Worm (Caenorhabditis elegans) whole organism, late embryonic: ENCODE data around the gene R01H2.8.

Experiments used
- unc-3 ChIP-seq, 2 experiments: fragments of 200-800 bp in 1 of 2; sonication (Bioruptor generic) in 1 of 2; sonication (generic microtip) in 1 of 2; conservative IDR thresholded peaks in 1 of 2; optimal IDR thresholded peaks in 1 of 2; 2 replicates each; pipeline versions ENCODE4 v1.3.6 to Lab custom; 2016 to 2022; ENCODE audit warnings: missing compliant biosample characterization in 2 of 2, missing genetic modification characterization in 2 of 2, missing genetic modification reagents in 1 of 2
- unc-86 ChIP-seq: sonication (generic microtip); optimal IDR thresholded peaks from 2 replicates; lab custom pipeline; 2016; ENCODE audit warnings: missing genetic modification characterization, missing compliant biosample characterization
- zip-5 ChIP-seq: sonication (generic microtip); optimal IDR thresholded peaks from 2 replicates; lab custom pipeline; 2016; ENCODE audit warnings: missing genetic modification characterization, missing compliant biosample characterization

DNA sequence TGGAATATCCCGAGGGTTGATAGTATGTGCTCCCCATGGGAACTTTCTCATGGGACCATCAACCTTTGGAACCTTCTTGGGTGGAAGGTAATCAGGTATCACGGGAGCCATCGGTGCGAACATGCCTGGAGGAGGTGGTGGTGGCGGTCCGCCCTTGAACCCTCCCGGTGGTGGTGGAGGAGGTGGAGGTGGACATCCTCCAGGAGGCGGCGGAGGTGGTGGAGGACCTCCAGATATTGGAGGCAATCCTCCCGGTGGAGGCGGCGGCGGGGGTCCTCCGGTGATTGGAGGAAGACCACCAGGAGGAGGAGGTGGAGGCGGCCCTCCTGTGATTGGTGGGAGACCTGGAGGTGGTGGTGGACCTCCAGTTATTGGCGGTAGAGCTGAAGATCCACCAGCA is 43.0 kb upstream of the R01H2.8 start:
- no peak for TF ChIP-seq unc-86 (tag; lab: Kevin White, UChicago)
- TF ChIP-seq unc-3 (GFP tag; conservative IDR thresholded peaks at IDR 0.05; lab: Robert Waterston, UW), result no peak
- TF ChIP-seq unc-3 (tag; optimal IDR thresholded peaks at IDR 0.05; lab: Kevin White, UChicago), result no peak
- TF ChIP-seq zip-5, result no peak
